Fruit fly (Drosophila melanogaster): ENCODE results near the gene TM9SF2.

TM9SF2 gene

dm6 chr2L:20758847-20759465 is 24.8 kb upstream of the TM9SF2 start (continued):
- no peak for TF ChIP-seq odd (GFP tag; optimal IDR thresholded peaks at IDR 0.05)
- TF ChIP-seq CG4328 (GFP tag; optimal IDR thresholded peaks at IDR 0.05) = peak; percentile 12
- TF ChIP-seq psq (GFP tag; optimal IDR thresholded peaks at IDR 0.05) = no peak
- no peak for TF ChIP-seq amos (GFP tag; IDR thresholded peaks at IDR 0.05; ENCODE audit: partially characterized antibody)
- peak; percentile 84 for TF ChIP-seq lab (GFP tag; optimal IDR thresholded peaks at IDR 0.05)
- no peak for TF ChIP-seq pros (GFP tag; optimal IDR thresholded peaks at IDR 0.05)
- TF ChIP-seq CG15696 (tag; optimal IDR thresholded peaks at IDR 0.05) = peak; percentile 46
- TF ChIP-seq cato (GFP tag; optimal IDR thresholded peaks at IDR 0.05; ENCODE audit: borderline replicate concordance) = no peak
- TF ChIP-seq kay (GFP tag; optimal IDR thresholded peaks at IDR 0.05) = peak; percentile 41
- TF ChIP-seq CG17359 (tag; optimal IDR thresholded peaks at IDR 0.05) = peak; percentile 68
- TF ChIP-seq fd102C (GFP tag; optimal IDR thresholded peaks at IDR 0.05) = no peak
- peak; percentile 74 for TF ChIP-seq grau (tag; optimal IDR thresholded peaks at IDR 0.05)
- no peak for TF ChIP-seq CG11696 (GFP tag; IDR thresholded peaks at IDR 0.05)
- TF ChIP-seq esg (GFP tag; conservative IDR thresholded peaks at IDR 0.05) = peak; percentile 59
- peak; percentile 71 for TF ChIP-seq Xrp1 (GFP tag; IDR thresholded peaks at IDR 0.05)
- peak; percentile 6 for TF ChIP-seq Bdp1 (GFP tag; optimal IDR thresholded peaks at IDR 0.05)
- TF ChIP-seq ranshi (GFP tag; IDR thresholded peaks at IDR 0.05) = peak; percentile 80
- TF ChIP-seq CG14441 (GFP tag; IDR thresholded peaks at IDR 0.05) = peak; percentile 54
- TF ChIP-seq zen (tag; optimal IDR thresholded peaks at IDR 0.05) = peak; percentile 50
- peak; percentile 91 for TF ChIP-seq CG3281 (GFP tag; optimal IDR thresholded peaks at IDR 0.05)
- TF ChIP-seq repo (GFP tag; optimal IDR thresholded peaks at IDR 0.05) = peak; percentile 20
- no peak for TF ChIP-seq ato (GFP tag; IDR thresholded peaks at IDR 0.05; ENCODE audit: partially characterized antibody)
- no peak for TF ChIP-seq CG8089 (GFP tag; optimal IDR thresholded peaks at IDR 0.05)
- TF ChIP-seq Hr51 (GFP tag; optimal IDR thresholded peaks at IDR 0.05) = peak; percentile 41 to 60
- no peak for TF ChIP-seq CG17186 (GFP tag; optimal IDR thresholded peaks at IDR 0.05)
- TF ChIP-seq CG15011 (GFP tag; optimal IDR thresholded peaks at IDR 0.05) = peak; percentile 58
- peak; percentile 25 for TF ChIP-seq CG10543 (GFP tag; optimal IDR thresholded peaks at IDR 0.05)
- TF ChIP-seq trh (GFP tag; optimal IDR thresholded peaks at IDR 0.05) = no peak
- TF ChIP-seq CTCF (GFP tag; optimal IDR thresholded peaks at IDR 0.05) = no peak
- TF ChIP-seq CG17568 (GFP tag; optimal IDR thresholded peaks at IDR 0.05) = no peak
- no peak for TF ChIP-seq zen2 (GFP tag; IDR thresholded peaks at IDR 0.05; ENCODE audit: partially characterized antibody)
- TF ChIP-seq CG1024 (GFP tag; IDR thresholded peaks at IDR 0.05) = peak; percentile 44; the same call in 1 of the 2 replicates
- no peak for TF ChIP-seq BEAF-32 (GFP tag; optimal IDR thresholded peaks at IDR 0.05)
- TF ChIP-seq CG30403 (GFP tag; optimal IDR thresholded peaks at IDR 0.05) = peak; percentile 66
- TF ChIP-seq ERR (GFP tag; optimal IDR thresholded peaks at IDR 0.05) = no peak
- peak; percentile 32 for TF ChIP-seq org-1 (GFP tag; optimal IDR thresholded peaks at IDR 0.05)
- TF ChIP-seq GATAe (GFP tag; conservative IDR thresholded peaks at IDR 0.05) = peak; percentile 26; the same call in 1 of the 2 replicates
- TF ChIP-seq crol (GFP tag; IDR thresholded peaks at IDR 0.05) = peak; percentile 88
- TF ChIP-seq Scr (GFP tag; IDR thresholded peaks at IDR 0.05; ENCODE audit: partially characterized antibody) = no peak
- TF ChIP-seq D19B (GFP tag; optimal IDR thresholded peaks at IDR 0.05) = peak; percentile 76
- TF ChIP-seq abd-A (tag; optimal IDR thresholded peaks at IDR 0.05) = no peak
- TF ChIP-seq sqz (GFP tag; optimal IDR thresholded peaks at IDR 0.05) = no peak
- TF ChIP-seq so (GFP tag; IDR thresholded peaks at IDR 0.05) = peak; percentile 75; the same call in 2 of the 3 replicates
- peak; percentile 9 for TF ChIP-seq CG18011 (GFP tag; optimal IDR thresholded peaks at IDR 0.05)
- TF ChIP-seq Hey (tag; optimal IDR thresholded peaks at IDR 0.05) = no peak
- TF ChIP-seq Deaf1 (tag; optimal IDR thresholded peaks at IDR 0.05) = peak; percentile 61
- peak; percentile 50 for TF ChIP-seq az2 (GFP tag; optimal IDR thresholded peaks at IDR 0.05)
- TF ChIP-seq CG12299 (tag; optimal IDR thresholded peaks at IDR 0.05) = peak; percentile 50
- TF ChIP-seq Oaz (GFP tag; IDR thresholded peaks at IDR 0.05) = peak; percentile 70
- no peak for TF ChIP-seq kni (GFP tag; optimal IDR thresholded peaks at IDR 0.05)
